Fruit fly (Drosophila melanogaster) whole organism, embryonic: ENCODE measurements around the gene CG16854.
A peak's percentile ranks its signal among the peaks of the same experiment; 100 is the strongest.

Experiments used
- Atf6 ChIP-seq: fragments of 200-800 bp; sonication (Bioruptor generic); IDR thresholded peaks from 2 replicates; pipeline ENCODE4 v1.3.6; 2022; ENCODE audit warnings: missing biosample characterization, missing genetic modification characterization
- BEAF-32 ChIP-seq: fragments of 200-800 bp; sonication (Bioruptor generic); optimal IDR thresholded peaks from 3 replicates; lab custom pipeline; 2017; ENCODE audit warnings: missing biosample characterization, missing genetic modification characterization, mild to moderate bottlenecking, moderate library complexity, missing genetic modification reagents
- CG10147 ChIP-seq: fragments of 200-800 bp; sonication (Bioruptor generic); optimal IDR thresholded peaks from 2 replicates; lab custom pipeline; 2019; ENCODE audit warnings: missing biosample characterization, mild to moderate bottlenecking, missing genetic modification characterization, moderate library complexity
- CG12236 ChIP-seq: fragments of 200-800 bp; sonication (Bioruptor generic); optimal IDR thresholded peaks from 2 replicates; lab custom pipeline; 2016; ENCODE audit warnings: missing biosample characterization, missing genetic modification characterization
- CG12659 ChIP-seq: fragments of 200-800 bp; sonication (Bioruptor generic); optimal IDR thresholded peaks from 3 replicates; lab custom pipeline; 2017; ENCODE audit warnings: mild to moderate bottlenecking, missing biosample characterization, missing genetic modification reagents, missing genetic modification characterization
- CG12942 ChIP-seq: fragments of 200-800 bp; sonication (Bioruptor generic); optimal IDR thresholded peaks from 3 replicates; lab custom pipeline; 2016; ENCODE audit warnings: missing biosample characterization, missing genetic modification characterization
- CG14014 ChIP-seq: fragments of 200-800 bp; sonication (Bioruptor generic); IDR thresholded peaks from 2 replicates; pipeline ENCODE4 v1.3.6; 2022; ENCODE audit warnings: missing biosample characterization, missing genetic modification characterization
- CG15479 ChIP-seq: fragments of 200-800 bp; sonication (Bioruptor generic); optimal IDR thresholded peaks from 3 replicates; lab custom pipeline; 2019; ENCODE audit warnings: missing biosample characterization, mild to moderate bottlenecking, missing genetic modification characterization, moderate library complexity
- CG16813 ChIP-seq: fragments of 200-800 bp; sonication (Bioruptor generic); IDR thresholded peaks from 3 replicates; pipeline ENCODE4 v1.3.6; 2022; ENCODE audit warnings: missing biosample characterization, missing genetic modification characterization; ENCODE audit not compliant: partially characterized antibody
- CG17359 ChIP-seq: fragments of 200-800 bp; sonication (Bioruptor generic); optimal IDR thresholded peaks from 3 replicates; lab custom pipeline; 2018; ENCODE audit warnings: missing biosample characterization, mild to moderate bottlenecking, missing genetic modification characterization, moderate library complexity
- CG17829 ChIP-seq: fragments of 200-800 bp; optimal IDR thresholded peaks from 2 replicates; lab custom pipeline; 2019; ENCODE audit warnings: missing biosample characterization, mild to moderate bottlenecking, missing genetic modification characterization, moderate library complexity
- CG2116 ChIP-seq: fragments of 200-800 bp; sonication (Bioruptor generic); optimal IDR thresholded peaks from 3 replicates; lab custom pipeline; 2018; ENCODE audit warnings: missing biosample characterization, mild to moderate bottlenecking, missing genetic modification characterization
- CG30020 ChIP-seq: fragments of 200-800 bp; optimal IDR thresholded peaks from 2 replicates; lab custom pipeline; 2019; ENCODE audit warnings: missing biosample characterization, mild to moderate bottlenecking, missing genetic modification characterization, moderate library complexity
- CG33557 ChIP-seq: fragments of 200-800 bp; sonication (Bioruptor generic); optimal IDR thresholded peaks from 2 replicates; lab custom pipeline; 2019; ENCODE audit warnings: missing biosample characterization, mild to moderate bottlenecking, missing genetic modification characterization, moderate library complexity
- CG34422 ChIP-seq: fragments of 200-800 bp; sonication (Bioruptor generic); IDR thresholded peaks from 3 replicates; pipeline ENCODE4 v1.3.6; 2022; ENCODE audit warnings: missing biosample characterization, missing genetic modification characterization
- CG3847 ChIP-seq: fragments of 200-800 bp; sonication (Bioruptor generic); IDR thresholded peaks from 2 replicates; pipeline ENCODE4 v1.3.6; 2022; ENCODE audit warnings: missing biosample characterization, missing genetic modification characterization
- CG4424 ChIP-seq: fragments of 200-800 bp; sonication (Bioruptor generic); optimal IDR thresholded peaks from 3 replicates; lab custom pipeline; 2016; ENCODE audit warnings: missing biosample characterization, missing genetic modification characterization
- CG5953 ChIP-seq: fragments of 200-800 bp; sonication (Bioruptor generic); IDR thresholded peaks from 2 replicates; pipeline ENCODE4 v1.3.6; 2022; ENCODE audit warnings: missing biosample characterization, missing genetic modification characterization
- CG6689 ChIP-seq: fragments of 200-800 bp; sonication (Bioruptor generic); IDR thresholded peaks from 2 replicates; pipeline ENCODE4 v1.3.6; 2022; ENCODE audit warnings: missing biosample characterization, missing genetic modification characterization
- CG7987 ChIP-seq: fragments of 200-800 bp; sonication (Bioruptor generic); optimal IDR thresholded peaks from 2 replicates; lab custom pipeline; 2018; ENCODE audit warnings: missing biosample characterization, mild to moderate bottlenecking, missing genetic modification characterization, moderate library complexity
- CHES-1-like ChIP-seq: fragments of 200-800 bp; sonication (Bioruptor generic); optimal IDR thresholded peaks from 2 replicates; lab custom pipeline; 2016; ENCODE audit warnings: missing biosample characterization, missing genetic modification characterization
- Dbx ChIP-seq: fragments of 200-800 bp; sonication (Bioruptor generic); IDR thresholded peaks from 3 replicates; pipeline ENCODE4 v1.3.6; 2022; ENCODE audit warnings: missing biosample characterization, missing genetic modification characterization
- Dp ChIP-seq: fragments of 200-800 bp; sonication (Bioruptor generic); optimal IDR thresholded peaks from 2 replicates; lab custom pipeline; 2018; ENCODE audit warnings: missing biosample characterization, mild to moderate bottlenecking, missing genetic modification characterization, moderate library complexity
- Dref ChIP-seq: fragments of 200-800 bp; sonication (Bioruptor generic); IDR thresholded peaks from 2 replicates; pipeline ENCODE4 v1.3.6; 2022; ENCODE audit warnings: missing biosample characterization, missing genetic modification characterization
- HmgZ ChIP-seq: fragments of 200-800 bp; sonication (Bioruptor generic); optimal IDR thresholded peaks from 2 replicates; lab custom pipeline; 2018; ENCODE audit warnings: missing biosample characterization, mild to moderate bottlenecking, missing genetic modification characterization
- Lim3 ChIP-seq: fragments of 200-800 bp; sonication (Bioruptor generic); IDR thresholded peaks from 2 replicates; pipeline ENCODE4 v1.3.6; 2022; ENCODE audit warnings: missing biosample characterization, missing genetic modification characterization
- MBD-R2 ChIP-seq: fragments of 200-800 bp; sonication (Bioruptor generic); IDR thresholded peaks from 2 replicates; pipeline ENCODE4 v1.3.6; 2022; ENCODE audit warnings: missing biosample characterization, missing genetic modification characterization
- MESR4 ChIP-seq: fragments of 200-800 bp; sonication (Bioruptor generic); optimal IDR thresholded peaks from 2 replicates; lab custom pipeline; 2018; ENCODE audit warnings: missing biosample characterization, mild to moderate bottlenecking, missing genetic modification characterization, moderate library complexity
- Myb ChIP-seq: fragments of 200-800 bp; sonication (Bioruptor generic); optimal IDR thresholded peaks from 2 replicates; lab custom pipeline; 2016; ENCODE audit warnings: missing biosample characterization, missing genetic modification characterization
- Rfx ChIP-seq: fragments of 200-800 bp; sonication (Bioruptor generic); IDR thresholded peaks from 2 replicates; pipeline ENCODE4 v1.3.6; 2022; ENCODE audit warnings: missing biosample characterization, missing genetic modification characterization
- Sin3A ChIP-seq: fragments of >200 bp; optimal IDR thresholded peaks from 2 replicates; lab custom pipeline; 2018
- ab ChIP-seq: fragments of 200-800 bp; sonication (Bioruptor generic); optimal IDR thresholded peaks from 2 replicates; lab custom pipeline; 2016; ENCODE audit warnings: missing biosample characterization, missing genetic modification characterization
- aop ChIP-seq: fragments of 200-800 bp; sonication (Bioruptor generic); IDR thresholded peaks from 2 replicates; pipeline ENCODE4 v1.3.6; 2022; ENCODE audit warnings: missing biosample characterization, missing genetic modification characterization
- bowl ChIP-seq: fragments of 200-800 bp; sonication (Bioruptor generic); IDR thresholded peaks from 2 replicates; pipeline ENCODE4 v1.3.6; 2022; ENCODE audit warnings: missing biosample characterization, missing genetic modification characterization
- ewg ChIP-seq: fragments of 200-800 bp; sonication (Bioruptor generic); optimal IDR thresholded peaks from 3 replicates; lab custom pipeline; 2017; ENCODE audit warnings: mild to moderate bottlenecking, missing biosample characterization, missing genetic modification reagents, missing genetic modification characterization
- gfzf ChIP-seq: fragments of 200-800 bp; sonication (Bioruptor generic); optimal IDR thresholded peaks from 2 replicates; lab custom pipeline; 2016; ENCODE audit warnings: missing biosample characterization, mild to moderate bottlenecking, missing genetic modification characterization, moderate library complexity
- gsb ChIP-seq: fragments of 200-800 bp; sonication (Bioruptor generic); IDR thresholded peaks from 2 replicates; pipeline ENCODE4 v1.3.6; 2022; ENCODE audit warnings: missing biosample characterization, missing genetic modification characterization
- gsb-n ChIP-seq: fragments of 200-800 bp; sonication (Bioruptor generic); optimal IDR thresholded peaks from 3 replicates; lab custom pipeline; 2018; ENCODE audit warnings: missing biosample characterization, mild to moderate bottlenecking, missing genetic modification characterization
- her ChIP-seq: fragments of 200-800 bp; sonication (Bioruptor generic); optimal IDR thresholded peaks from 2 replicates; lab custom pipeline; 2016; ENCODE audit warnings: missing biosample characterization, missing genetic modification characterization
- inv ChIP-seq: fragments of 200-800 bp; sonication (Bioruptor generic); IDR thresholded peaks from 2 replicates; pipeline ENCODE4 v1.3.6; 2022; ENCODE audit warnings: missing biosample characterization, missing genetic modification characterization; ENCODE audit not compliant: partially characterized antibody
- jumu ChIP-seq: fragments of 200-800 bp; sonication (Bioruptor generic); optimal IDR thresholded peaks from 3 replicates; lab custom pipeline; 2016; ENCODE audit warnings: missing biosample characterization, missing genetic modification characterization
- knrl ChIP-seq: fragments of 200-800 bp; sonication (Bioruptor generic); IDR thresholded peaks from 3 replicates; pipeline ENCODE4 v1.3.6; 2022; ENCODE audit warnings: missing biosample characterization, missing genetic modification characterization; ENCODE audit not compliant: partially characterized antibody
- nerfin-2 ChIP-seq: fragments of 200-800 bp; sonication (Bioruptor generic); IDR thresholded peaks from 2 replicates; pipeline ENCODE4 v1.3.6; 2022; ENCODE audit warnings: missing biosample characterization, missing genetic modification characterization; ENCODE audit not compliant: partially characterized antibody
- prd ChIP-seq, 3 experiments: fragments of >200 bp in 2 of 3; fragments of 200-800 bp in 1 of 3; sonication (Bioruptor generic) in 1 of 3; optimal IDR thresholded peaks in 2 of 3; IDR thresholded peaks in 1 of 3; 2 replicates in 2 of 3; 3 replicates in 1 of 3; pipeline versions ENCODE4 v1.3.6 to Lab custom; 2017 to 2022; ENCODE audit warnings: missing biosample characterization in 1 of 3, missing genetic modification characterization in 1 of 3
- pros ChIP-seq: fragments of 200-800 bp; sonication (Bioruptor generic); optimal IDR thresholded peaks from 3 replicates; lab custom pipeline; 2019; ENCODE audit warnings: missing biosample characterization, mild to moderate bottlenecking, missing genetic modification characterization, moderate library complexity
- pzg ChIP-seq: fragments of 200-800 bp; sonication (Bioruptor generic); optimal IDR thresholded peaks from 3 replicates; lab custom pipeline; 2018; ENCODE audit warnings: missing biosample characterization, mild to moderate bottlenecking, missing genetic modification characterization, moderate library complexity
- rib ChIP-seq: fragments of 200-800 bp; sonication (Bioruptor generic); IDR thresholded peaks from 2 replicates; pipeline ENCODE4 v1.3.6; 2022; ENCODE audit warnings: missing biosample characterization, missing genetic modification characterization
- slp2 ChIP-seq: fragments of 200-800 bp; sonication (Bioruptor generic); optimal IDR thresholded peaks from 2 replicates; lab custom pipeline; 2016; ENCODE audit warnings: missing biosample characterization, missing genetic modification characterization
- tx ChIP-seq: fragments of 200-800 bp; sonication (Bioruptor generic); optimal IDR thresholded peaks from 2 replicates; lab custom pipeline; 2016; ENCODE audit warnings: missing biosample characterization, missing genetic modification characterization

CG16854 gene

dm6 chr2L:11100516-11101061, 14.1 kb downstream of the CG16854 start, which contains the start of gene Ge-1 (continued):
- TF ChIP-seq pzg (GFP tag; lab: Kevin White, UChicago), result peak; percentile 53
- TF ChIP-seq Lim3 (GFP tag; lab: Robert Waterston, UW), result no peak
- peak; percentile 38 for TF ChIP-seq HmgZ (tag; lab: Kevin White, UChicago)
- TF ChIP-seq CG33557 (GFP tag; lab: Kevin White, UChicago), result no peak
- no peak for TF ChIP-seq gsb (GFP tag; lab: Robert Waterston, UW)
- TF ChIP-seq MBD-R2 (GFP tag; lab: Robert Waterston, UW), result peak; percentile 82
- peak; percentile 84; the same call in 2 of the 3 replicates for TF ChIP-seq CG34422 (GFP tag; lab: Robert Waterston, UW)
- TF ChIP-seq MESR4 (GFP tag; lab: Kevin White, UChicago), result peak; percentile 29
- no peak for TF ChIP-seq CG5953 (GFP tag; lab: Robert Waterston, UW)
- TF ChIP-seq nerfin-2 (GFP tag; lab: Robert Waterston, UW), result peak; percentile 40; the same call in 1 of the 2 replicates
- TF ChIP-seq prd (optimal IDR thresholded peaks at IDR 0.05; lab: Kevin White, UChicago), result no peak
- TF ChIP-seq prd (GFP tag; IDR thresholded peaks at IDR 0.05; lab: Robert Waterston, UW), result peak; percentile 24; the same call in 1 of the 3 replicates
- TF ChIP-seq gfzf (GFP tag; lab: Kevin White, UChicago), result peak; percentile 2
- TF ChIP-seq Atf6 (GFP tag; lab: Robert Waterston, UW), result 0 out of 2 replicates have a peak, but pooled peaks have one; percentile 9
- no peak for TF ChIP-seq tx
- peak; percentile 60 for TF ChIP-seq Dp
- peak; percentile 49; the same call in 1 of the 2 replicates for TF ChIP-seq Rfx (GFP tag; lab: Robert Waterston, UW)
- TF ChIP-seq Dref (GFP tag; lab: Robert Waterston, UW), result peak; percentile 87
- TF ChIP-seq rib, result peak; percentile 90
- TF ChIP-seq gsb-n (tag; lab: Kevin White, UChicago), result no peak
- TF ChIP-seq CG12659, result peak; percentile 18
- TF ChIP-seq her (GFP tag; lab: Kevin White, UChicago), result no peak
- TF ChIP-seq CHES-1-like (GFP tag; lab: Kevin White, UChicago), result peak; percentile 29
- TF ChIP-seq CG7987 (GFP tag; lab: Kevin White, UChicago), result no peak
- no peak for TF ChIP-seq slp2 (GFP tag; lab: Kevin White, UChicago)
- peak; percentile 51 for TF ChIP-seq CG6689 (GFP tag; lab: Robert Waterston, UW)
- no peak for TF ChIP-seq CG15479 (GFP tag; lab: Kevin White, UChicago)
- TF ChIP-seq pros, result no peak
- no peak for TF ChIP-seq aop
- TF ChIP-seq CG12236 (GFP tag; lab: Kevin White, UChicago), result no peak
- TF ChIP-seq Sin3A, result peak; percentile 52
- no peak for TF ChIP-seq CG10147 (GFP tag; lab: Kevin White, UChicago)
- no peak for TF ChIP-seq jumu (GFP tag; lab: Kevin White, UChicago)
- TF ChIP-seq knrl (GFP tag; lab: Robert Waterston, UW), result 0 out of 3 replicates have a peak, but pooled peaks have one; percentile 31
- TF ChIP-seq CG14014, result peak; percentile 18; the same call in 1 of the 2 replicates
- peak; percentile 40 for TF ChIP-seq CG17359 (tag; lab: Kevin White, UChicago)
- no peak for TF ChIP-seq bowl
- peak; percentile 67 for TF ChIP-seq CG2116 (GFP tag; lab: Kevin White, UChicago)
- TF ChIP-seq inv (GFP tag; lab: Robert Waterston, UW), result 0 out of 2 replicates have a peak, but pooled peaks have one; percentile 20
- no peak for TF ChIP-seq ewg
- TF ChIP-seq CG17829 (tag; lab: Kevin White, UChicago), result peak; percentile 25
- TF ChIP-seq CG16813 (GFP tag; lab: Robert Waterston, UW), result peak; percentile 56; the same call in 2 of the 3 replicates
- peak; percentile 59; the same call in 1 of the 3 replicates for TF ChIP-seq Dbx
- TF ChIP-seq CG4424 (GFP tag; lab: Kevin White, UChicago), result peak; percentile 19
- peak; percentile 63 for TF ChIP-seq BEAF-32 (GFP tag; lab: Kevin White, UChicago)
- no peak for TF ChIP-seq CG12942 (GFP tag; lab: Kevin White, UChicago)
- peak; percentile 98 for TF ChIP-seq Myb (GFP tag; lab: Kevin White, UChicago)
- TF ChIP-seq CG30020 (tag; lab: Kevin White, UChicago), result peak; percentile 46
- TF ChIP-seq CG3847 (GFP tag; lab: Robert Waterston, UW), result no peak
- no peak for TF ChIP-seq ab (GFP tag; lab: Kevin White, UChicago)
